Fruit fly (Drosophila melanogaster): Measurements from ENCODE around the gene GluProRS.

DNA sequence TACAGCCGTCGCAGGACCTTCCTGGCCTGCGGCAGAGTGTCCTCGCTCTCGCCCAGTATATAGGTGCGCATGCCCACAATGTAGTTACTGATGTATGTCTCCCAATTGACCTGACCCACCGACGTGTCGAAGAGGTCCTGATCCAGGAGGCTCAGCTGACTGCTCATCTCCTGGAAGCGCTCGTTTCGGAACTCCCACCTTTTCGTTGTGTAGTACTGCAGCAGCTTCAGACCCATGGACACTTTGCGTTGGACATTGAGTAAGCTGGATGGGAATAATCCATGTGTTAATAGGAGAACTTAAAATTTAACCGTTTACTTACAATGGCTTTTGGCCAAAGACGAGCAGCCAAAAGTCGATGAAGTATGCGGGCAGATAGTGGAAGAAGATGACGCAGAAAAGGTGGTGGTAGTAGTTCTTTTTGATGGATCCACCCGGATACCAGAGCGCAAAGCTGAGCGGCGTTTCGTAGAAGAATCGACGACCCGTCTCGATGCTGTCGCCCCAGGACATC is 14.3 kb downstream of the GluProRS start:
- no peak for TF ChIP-seq CTCF (optimal IDR thresholded peaks at IDR 0.05)
- no peak for TF ChIP-seq CG8478 (optimal IDR thresholded peaks at IDR 0.05)
